Worm (Caenorhabditis elegans) whole organism, L4/young adult: ENCODE results near the gene F35A5.1.

Source experiments
- W03F9.2 ChIP-seq: fragments of 150-350 bp; optimal IDR thresholded peaks from 2 replicates; lab custom pipeline; 2014; ENCODE audit warnings: missing biosample characterization, missing genetic modification characterization
- dao-5 ChIP-seq: sonication (generic microtip); optimal IDR thresholded peaks from 2 replicates; lab custom pipeline; 2016; ENCODE audit warnings: missing genotype, missing genetic modification characterization, moderate library complexity, missing compliant biosample characterization
- him-1 ChIP-seq: sonication (generic microtip); optimal IDR thresholded peaks from 2 replicates; lab custom pipeline; 2016; ENCODE audit warnings: missing genotype, missing genetic modification reagents, missing genetic modification characterization, missing compliant biosample characterization

ce11 chrX:3785111-3785808 lies 22.0 kb upstream of the F35A5.1 start:
- no peak for TF ChIP-seq him-1 (tag; lab: Kevin White, UChicago)
- TF ChIP-seq dao-5 (tag; lab: Kevin White, UChicago), result no peak
- TF ChIP-seq W03F9.2 (tag; lab: Kevin White, UChicago), result no peak
